Worm (Caenorhabditis elegans): Measurements from ENCODE around the gene phat-6.

The phat-6 gene

DNA sequence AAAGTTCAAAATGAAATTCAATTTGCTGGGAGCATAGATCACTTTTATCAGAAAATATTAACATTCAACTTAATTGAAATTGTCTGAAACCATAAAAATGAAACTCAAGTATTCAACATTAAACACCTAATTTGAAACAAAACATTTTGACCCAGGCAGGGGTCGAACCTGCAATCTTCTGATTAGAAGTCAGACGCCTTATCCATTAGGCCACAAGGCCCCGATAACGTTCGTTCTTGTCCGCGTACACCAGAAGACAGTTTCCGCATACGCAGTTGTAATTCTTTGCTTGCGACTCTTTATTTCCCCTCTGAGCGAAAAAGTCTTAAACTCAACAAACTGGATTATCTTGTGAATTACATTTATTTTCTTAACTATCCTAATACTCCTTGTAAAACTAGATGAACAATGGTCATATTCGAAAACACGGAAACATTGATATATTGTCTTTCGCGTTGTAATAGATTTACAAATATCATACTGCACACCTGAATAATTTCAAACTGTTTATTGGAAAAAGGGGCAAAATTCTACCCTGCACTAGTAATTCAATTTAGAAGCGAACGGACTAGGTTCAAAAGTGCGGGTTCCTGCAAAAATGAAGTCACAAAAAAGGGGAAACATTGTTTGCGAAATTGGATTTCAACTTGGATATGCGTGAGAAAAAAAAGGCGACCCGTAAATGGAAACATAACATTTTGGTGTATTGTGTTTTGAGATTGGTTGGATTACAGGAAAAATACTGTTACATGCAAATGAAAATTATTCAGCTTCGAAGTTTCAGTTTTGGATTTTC lies 47.6 kb downstream of the phat-6 start (continued):
- no peak for TF ChIP-seq ceh-82 (tag; optimal IDR thresholded peaks at IDR 0.05)
- no peak for TF ChIP-seq daf-12 (tag; optimal IDR thresholded peaks at IDR 0.05)
- no peak for TF ChIP-seq F49E8.2 (tag; optimal IDR thresholded peaks at IDR 0.05; ENCODE audit: borderline replicate concordance)
- peak; percentile 17 for TF ChIP-seq zip-2 (tag; optimal IDR thresholded peaks at IDR 0.05)
- no peak for TF ChIP-seq fos-1 (tag; optimal IDR thresholded peaks at IDR 0.05)
- no peak; the same call in 1 of the 2 replicates for TF ChIP-seq pha-4 (GFP tag; IDR thresholded peaks at IDR 0.05)
- no peak for TF ChIP-seq pha-4 (tag; optimal IDR thresholded peaks at IDR 0.05)
- TF ChIP-seq egl-43 (GFP tag; IDR thresholded peaks at IDR 0.05): peak; percentile 78
- no peak for TF ChIP-seq nhr-25 (tag; optimal IDR thresholded peaks at IDR 0.05; ENCODE audit: borderline replicate concordance, insufficient read depth)
- peak; percentile 83 for TF ChIP-seq dmd-8 (GFP tag; IDR thresholded peaks at IDR 0.05)
- no peak for TF ChIP-seq ceh-20 (GFP tag; IDR thresholded peaks at IDR 0.05)
- TF ChIP-seq ZK337.2 (GFP tag; IDR thresholded peaks at IDR 0.05): peak; percentile 48; the same call in 1 of the 2 replicates
- no peak for TF ChIP-seq rbr-2 (tag; optimal IDR thresholded peaks at IDR 0.05)
- TF ChIP-seq ceh-62 (tag; optimal IDR thresholded peaks at IDR 0.05): no peak
- peak; percentile 75 for TF ChIP-seq F26F4.8 (GFP tag; conservative IDR thresholded peaks at IDR 0.05)
- TF ChIP-seq mxl-2 (GFP tag; conservative IDR thresholded peaks at IDR 0.05): peak; percentile 67; the same call in 1 of the 2 replicates
- TF ChIP-seq zag-1 (tag; optimal IDR thresholded peaks at IDR 0.05): no peak
- no peak for TF ChIP-seq pqm-1 (tag; optimal IDR thresholded peaks at IDR 0.05)

Measured in whole organism, L4 larva.